Worm (Caenorhabditis elegans) whole organism, L4 larva: ENCODE data around the gene gcy-6.

Experiments used
- F10B5.3 ChIP-seq: sonication (generic microtip); optimal IDR thresholded peaks from 2 replicates; lab custom pipeline; 2016; ENCODE audit warnings: mild to moderate bottlenecking, missing genetic modification characterization, missing compliant biosample characterization
- F26F4.8 ChIP-seq: fragments of 200-800 bp; sonication (Bioruptor generic); conservative IDR thresholded peaks from 2 replicates; pipeline ENCODE4 v1.3.6; 2022; ENCODE audit warnings: missing genetic modification characterization, missing compliant biosample characterization
- F44E2.7 ChIP-seq: fragments of 200-800 bp; sonication (Bioruptor generic); IDR thresholded peaks from 2 replicates; pipeline ENCODE4 v2.1.2; 2022; ENCODE audit warnings: missing genetic modification characterization, missing compliant biosample characterization
- T20F7.1 ChIP-seq: fragments of 200-800 bp; sonication (Bioruptor generic); optimal IDR thresholded peaks from 2 replicates; lab custom pipeline; 2018; ENCODE audit warnings: mild to moderate bottlenecking, missing genetic modification characterization, missing compliant biosample characterization
- Y75B8A.6 ChIP-seq: fragments of 200-800 bp; sonication (Bioruptor generic); IDR thresholded peaks from 2 replicates; pipeline ENCODE4 v1.3.6; 2022; ENCODE audit warnings: missing genetic modification reagents, missing genetic modification characterization, missing compliant biosample characterization
- ZK337.2 ChIP-seq: fragments of 200-800 bp; sonication (Bioruptor generic); IDR thresholded peaks from 2 replicates; pipeline ENCODE4 v1.3.6; 2022; ENCODE audit warnings: missing genetic modification reagents, missing genetic modification characterization, missing compliant biosample characterization
- aha-1 ChIP-seq: fragments of 150-350 bp; peaks from one replicate; lab custom pipeline; 2014; ENCODE audit warnings: missing biosample characterization, missing genetic modification characterization
- ama-1 ChIP-seq: fragments of 150-350 bp; optimal IDR thresholded peaks from 2 replicates; lab custom pipeline; 2014; ENCODE audit warnings: inconsistent platforms, mixed read lengths
- arid-1 ChIP-seq: fragments of 200-800 bp; sonication (Bioruptor generic); conservative IDR thresholded peaks from 2 replicates; pipeline ENCODE4 v1.3.6; 2022; ENCODE audit warnings: missing genetic modification reagents, missing genetic modification characterization, missing compliant biosample characterization
- ceh-32 ChIP-seq: sonication (generic microtip); optimal IDR thresholded peaks from 2 replicates; lab custom pipeline; 2016; ENCODE audit warnings: mild to moderate bottlenecking, missing genetic modification characterization, missing compliant biosample characterization; ENCODE audit not compliant: poor library complexity
- ceh-44 ChIP-seq: fragments of 200-800 bp; sonication (Bioruptor generic); IDR thresholded peaks from 2 replicates; pipeline ENCODE4 v1.3.6; 2022; ENCODE audit warnings: missing genetic modification reagents, missing genetic modification characterization, missing compliant biosample characterization
- ceh-82 ChIP-seq: sonication (generic microtip); optimal IDR thresholded peaks from 2 replicates; lab custom pipeline; 2017; ENCODE audit warnings: missing biosample characterization, missing genetic modification characterization
- ces-1 ChIP-seq: fragments of 150-350 bp; sonication (generic microtip); optimal IDR thresholded peaks from 4 replicates; lab custom pipeline; 2014; ENCODE audit warnings: missing biosample characterization, missing genetic modification reagents, missing genetic modification characterization
- ctbp-1 ChIP-seq: fragments of 200-800 bp; sonication (Bioruptor generic); IDR thresholded peaks from 2 replicates; pipeline ENCODE4 v1.3.6; 2022; ENCODE audit warnings: missing genetic modification reagents, missing genetic modification characterization, missing compliant biosample characterization
- daf-12 ChIP-seq: fragments of 150-350 bp; optimal IDR thresholded peaks from 2 replicates; lab custom pipeline; 2014; ENCODE audit warnings: missing biosample characterization, missing genetic modification reagents, missing genetic modification characterization
- daf-16 ChIP-seq, 3 experiments: sonication (generic microtip); optimal IDR thresholded peaks; 2 replicates each; lab custom pipeline; 2016 to 2017; ENCODE audit warnings: missing genetic modification characterization in 3 of 3, missing genetic modification reagents in 3 of 3, mild to moderate bottlenecking in 2 of 3, missing compliant biosample characterization in 2 of 3, missing biosample characterization in 1 of 3, moderate library complexity in 1 of 3
- daf-19 ChIP-seq: fragments of 200-800 bp; sonication (Bioruptor generic); conservative IDR thresholded peaks from 2 replicates; pipeline ENCODE4 v1.3.6; 2022; ENCODE audit warnings: missing genetic modification characterization, missing compliant biosample characterization
- dmd-6 ChIP-seq: fragments of 200-800 bp; sonication (Bioruptor generic); IDR thresholded peaks from 2 replicates; pipeline ENCODE4 v1.3.6; 2022; ENCODE audit warnings: missing genetic modification reagents, missing genetic modification characterization, missing compliant biosample characterization
- dve-1 ChIP-seq: sonication (generic microtip); optimal IDR thresholded peaks from 2 replicates; lab custom pipeline; 2017; ENCODE audit warnings: antibody characterized with exemption, mild to moderate bottlenecking, missing genetic modification characterization, missing compliant biosample characterization; ENCODE audit not compliant: insufficient read depth
- egl-43 ChIP-seq: fragments of 200-800 bp; sonication (Bioruptor generic); IDR thresholded peaks from 2 replicates; pipeline ENCODE4 v1.3.6; 2022; ENCODE audit warnings: missing genetic modification reagents, missing genetic modification characterization, missing compliant biosample characterization
- fos-1 ChIP-seq: fragments of 150-350 bp; optimal IDR thresholded peaks from 2 replicates; lab custom pipeline; 2014; ENCODE audit warnings: missing biosample characterization, missing genetic modification characterization
- hif-1 ChIP-seq, 2 experiments: sonication (generic microtip); optimal IDR thresholded peaks; 2 replicates each; lab custom pipeline; 2016 to 2017; ENCODE audit warnings: missing compliant biosample characterization in 2 of 2, missing genetic modification characterization in 2 of 2, missing genetic modification reagents in 2 of 2, missing genotype in 2 of 2, mild to moderate bottlenecking in 1 of 2
- hlh-11 ChIP-seq: fragments of 200-800 bp; sonication (Bioruptor generic); optimal IDR thresholded peaks from 2 replicates; lab custom pipeline; 2018; ENCODE audit warnings: mild to moderate bottlenecking, missing genetic modification characterization, missing compliant biosample characterization
- hlh-30 ChIP-seq: sonication (generic microtip); optimal IDR thresholded peaks from 2 replicates; lab custom pipeline; 2017; ENCODE audit warnings: antibody characterized with exemption, mild to moderate bottlenecking, missing genetic modification characterization, missing compliant biosample characterization; ENCODE audit not compliant: insufficient read depth
- jun-1 ChIP-seq: fragments of 150-350 bp; optimal IDR thresholded peaks from 2 replicates; lab custom pipeline; 2014; ENCODE audit warnings: missing biosample characterization, missing genetic modification reagents, missing genetic modification characterization
- lin-13 ChIP-seq: fragments of 150-350 bp; optimal IDR thresholded peaks from 2 replicates; lab custom pipeline; 2014; ENCODE audit warnings: missing biosample characterization, missing genetic modification reagents, missing genetic modification characterization
- lin-38 ChIP-seq: fragments of 200-800 bp; sonication (Bioruptor generic); IDR thresholded peaks from 2 replicates; pipeline ENCODE4 v1.3.6; 2022; ENCODE audit warnings: missing genetic modification reagents, missing genetic modification characterization, missing compliant biosample characterization
- lir-3 ChIP-seq: sonication (generic microtip); optimal IDR thresholded peaks from 2 replicates; lab custom pipeline; 2016; ENCODE audit warnings: mild to moderate bottlenecking, missing genetic modification characterization, missing compliant biosample characterization
- lsy-2 ChIP-seq, 2 experiments: fragments of 150-350 bp in 1 of 2; sonication (generic microtip) in 1 of 2; optimal IDR thresholded peaks; 2 replicates each; lab custom pipeline; 2014 to 2017; ENCODE audit warnings: missing biosample characterization in 2 of 2, missing genetic modification characterization in 2 of 2
- madf-9 ChIP-seq: fragments of 200-800 bp; sonication (Bioruptor generic); conservative IDR thresholded peaks from 2 replicates; pipeline ENCODE4 v1.3.6; 2022; ENCODE audit warnings: missing genetic modification reagents, missing genetic modification characterization, missing compliant biosample characterization
- mep-1 ChIP-seq: fragments of 150-350 bp; sonication (generic microtip); optimal IDR thresholded peaks from 3 replicates; lab custom pipeline; 2014; ENCODE audit warnings: missing biosample characterization, missing genetic modification characterization
- mes-2 ChIP-seq: sonication (generic microtip); optimal IDR thresholded peaks from 2 replicates; lab custom pipeline; 2016; ENCODE audit warnings: missing genotype, mild to moderate bottlenecking, missing genetic modification characterization, missing compliant biosample characterization; ENCODE audit not compliant: poor library complexity, severe bottlenecking
- mxl-3 ChIP-seq: fragments of 200-800 bp; sonication (Bioruptor generic); optimal IDR thresholded peaks from 2 replicates; lab custom pipeline; 2018; ENCODE audit warnings: mild to moderate bottlenecking, missing genetic modification characterization, missing compliant biosample characterization
- nhr-102 ChIP-seq: sonication (generic microtip); optimal IDR thresholded peaks from 2 replicates; lab custom pipeline; 2016; ENCODE audit warnings: mild to moderate bottlenecking, missing genetic modification characterization, moderate library complexity, missing compliant biosample characterization
- nhr-25 ChIP-seq: sonication (generic microtip); optimal IDR thresholded peaks from 2 replicates; lab custom pipeline; 2017; ENCODE audit warnings: missing genetic modification characterization, mild to moderate bottlenecking, missing compliant biosample characterization, antibody characterized with exemption, moderate library complexity, borderline replicate concordance; ENCODE audit not compliant: insufficient read depth
- nhr-41 ChIP-seq: fragments of 200-800 bp; sonication (Bioruptor generic); IDR thresholded peaks from 2 replicates; pipeline ENCODE4 v1.3.6; 2022; ENCODE audit warnings: missing genetic modification reagents, missing genetic modification characterization, missing compliant biosample characterization
- nhr-42 ChIP-seq: fragments of 200-800 bp; sonication (Bioruptor generic); IDR thresholded peaks from 2 replicates; pipeline ENCODE4 v1.3.6; 2022; ENCODE audit warnings: missing genetic modification characterization, missing compliant biosample characterization
- nhr-48 ChIP-seq: sonication (generic microtip); optimal IDR thresholded peaks from 2 replicates; lab custom pipeline; 2016; ENCODE audit warnings: mild to moderate bottlenecking, missing genetic modification characterization, missing compliant biosample characterization
- nhr-6 ChIP-seq: fragments of 150-350 bp; optimal IDR thresholded peaks from 2 replicates; lab custom pipeline; 2014; ENCODE audit warnings: missing biosample characterization, missing genetic modification characterization
- nhr-76 ChIP-seq: fragments of 150-350 bp; optimal IDR thresholded peaks from 2 replicates; lab custom pipeline; 2014; ENCODE audit warnings: missing biosample characterization, missing genetic modification characterization
- nhr-77 ChIP-seq: fragments of 150-350 bp; optimal IDR thresholded peaks from 2 replicates; lab custom pipeline; 2014; ENCODE audit warnings: missing biosample characterization, missing genetic modification characterization
- pha-4 ChIP-seq, 2 experiments: fragments of 150-350 bp in 1 of 2; fragments of 200-800 bp in 1 of 2; sonication (Bioruptor generic) in 1 of 2; IDR thresholded peaks in 1 of 2; optimal IDR thresholded peaks in 1 of 2; 2 replicates each; pipeline versions ENCODE4 v1.3.6 to Lab custom; 2014 to 2022; ENCODE audit warnings: missing genetic modification characterization in 2 of 2, missing genetic modification reagents in 2 of 2, missing biosample characterization in 1 of 2, missing compliant biosample characterization in 1 of 2
- snpc-4 ChIP-seq: fragments of 150-350 bp; optimal IDR thresholded peaks from 2 replicates; lab custom pipeline; 2014; ENCODE audit warnings: missing biosample characterization, missing genetic modification characterization
- spr-3 ChIP-seq: fragments of 200-800 bp; sonication (Bioruptor generic); optimal IDR thresholded peaks from 2 replicates; lab custom pipeline; 2018; ENCODE audit warnings: mild to moderate bottlenecking, missing genetic modification characterization, missing compliant biosample characterization
- unc-130 ChIP-seq: sonication (generic microtip); optimal IDR thresholded peaks from 2 replicates; lab custom pipeline; 2016; ENCODE audit warnings: missing genetic modification reagents, missing genetic modification characterization, missing compliant biosample characterization
- unc-62 ChIP-seq, 3 experiments: fragments of 150-350 bp in 1 of 3; sonication (generic microtip); optimal IDR thresholded peaks in 2 of 3; peaks in 1 of 3; 1 replicate in 1 of 3; 2 replicates in 2 of 3; lab custom pipeline; 2014 to 2017; ENCODE audit warnings: missing biosample characterization in 3 of 3, missing genetic modification characterization in 3 of 3, missing genetic modification reagents in 3 of 3, missing genotype in 1 of 3
- zip-2 ChIP-seq: fragments of 150-350 bp; optimal IDR thresholded peaks from 2 replicates; lab custom pipeline; 2014; ENCODE audit warnings: missing biosample characterization, missing genetic modification characterization

Gene gcy-6

ce11 chrV:10313953-10314352 is at the start of gene gcy-6:
gcy-6 (minus strand) TSS chrV:10314053.
- TF ChIP-seq aha-1 (tag; lab: Kevin White, UChicago) (peak; percentile 85), nhr-76 (no peak), unc-62 (GFP tag; optimal IDR thresholded peaks at IDR 0.05 in 1 of 2; lab: Kevin White, UChicago) (peak in 1 of 2 experiments; percentile 15), unc-62 (tag; optimal IDR thresholded peaks at IDR 0.05; lab: Kevin White, UChicago) (no peak), ama-1 (no peak)

- TF ChIP-seq spr-3 (GFP tag; lab: Kevin White, UChicago) (no peak), daf-16 (GFP tag; optimal IDR thresholded peaks at IDR 0.05; lab: Kevin White, UChicago) (no peak), daf-16 (tag; optimal IDR thresholded peaks at IDR 0.05; lab: Kevin White, UChicago) (peak; percentile 42), nhr-6 (peak; percentile 65), lin-13 (GFP tag; lab: Kevin White, UChicago) (peak; percentile 66), ZK337.2 (GFP tag; lab: Robert Waterston, UW) (no peak), F10B5.3 (no peak), ces-1 (GFP tag; lab: Kevin White, UChicago) (peak; percentile 65), nhr-48 (no peak), ctbp-1 (GFP tag; lab: Robert Waterston, UW) (no peak), mxl-3 (GFP tag; lab: Kevin White, UChicago) (peak; percentile 83), lir-3 (no peak), snpc-4 (tag; lab: Kevin White, UChicago) (no peak), pha-4 (GFP tag; IDR thresholded peaks at IDR 0.05; lab: Robert Waterston, UW) (no peak), pha-4 (tag; optimal IDR thresholded peaks at IDR 0.05; lab: Kevin White, UChicago) (no peak), ceh-82 (no peak), jun-1 (tag; lab: Kevin White, UChicago) (no peak), madf-9 (no peak), egl-43 (0 out of 2 replicates have a peak, but pooled peaks have one; percentile 21), nhr-77 (tag; lab: Kevin White, UChicago) (peak; percentile 29), mep-1 (tag; lab: Kevin White, UChicago) (peak; percentile 66), F26F4.8 (no peak), daf-19 (no peak), lin-38 (GFP tag; lab: Robert Waterston, UW) (peak; percentile 89), hlh-30 (tag; lab: Kevin White, UChicago) (peak; percentile 93), nhr-41 (GFP tag; lab: Robert Waterston, UW) (no peak), nhr-42 (GFP tag; lab: Robert Waterston, UW) (no peak), lsy-2 (tag; optimal IDR thresholded peaks at IDR 0.05; lab: Kevin White, UChicago) (peak in 1 of 2 experiments; percentile 72), T20F7.1 (GFP tag; lab: Kevin White, UChicago) (peak; percentile 1), hif-1 (tag; optimal IDR thresholded peaks at IDR 0.05; lab: Kevin White, UChicago) (peak in 1 of 2 experiments; percentile 63), ceh-44 (no peak), nhr-102 (no peak), dve-1 (tag; lab: Kevin White, UChicago) (peak; percentile 80), F44E2.7 (GFP tag; lab: Robert Waterston, UW) (no peak), arid-1 (GFP tag; lab: Robert Waterston, UW) (0 out of 2 replicates have a peak, but pooled peaks have one; percentile 30), ceh-32 (tag; lab: Kevin White, UChicago) (no peak), fos-1 (tag; lab: Kevin White, UChicago) (no peak), zip-2 (tag; lab: Kevin White, UChicago) (no peak), nhr-25 (tag; lab: Kevin White, UChicago) (peak; percentile 25), mes-2 (tag; lab: Kevin White, UChicago) (peak; percentile 89), dmd-6 (GFP tag; lab: Robert Waterston, UW) (peak; percentile 56), daf-12 (tag; lab: Kevin White, UChicago) (no peak), unc-130 (GFP tag; lab: Kevin White, UChicago) (peak; percentile 20), hlh-11 (tag; lab: Kevin White, UChicago) (peak; percentile 75), Y75B8A.6 (no peak)
Measured at ce11 chrV:10361830-10362397, 48.1 kb upstream of the gcy-6 start, which contains the start of gene cash-1. cash-1 (plus strand) TSS chrV:10362261.
